Worm (Caenorhabditis elegans) whole organism, L4 larva: ENCODE data around the gene appg-2.
A peak's percentile ranks its signal among the peaks of the same experiment; 100 is the strongest.

Experiments used
- F37D6.2 ChIP-seq: sonication (generic microtip); optimal IDR thresholded peaks from 2 replicates; lab custom pipeline; 2016; ENCODE audit warnings: mild to moderate bottlenecking, missing genetic modification characterization, missing compliant biosample characterization
- F44E2.7 ChIP-seq: fragments of 200-800 bp; sonication (Bioruptor generic); IDR thresholded peaks from 2 replicates; pipeline ENCODE4 v2.1.2; 2022; ENCODE audit warnings: missing genetic modification characterization, missing compliant biosample characterization
- R02D3.7 ChIP-seq: fragments of 150-350 bp; sonication (generic microtip); optimal IDR thresholded peaks from 3 replicates; lab custom pipeline; 2014; ENCODE audit warnings: missing biosample characterization, missing genetic modification characterization
- T26A8.4 ChIP-seq: fragments of 200-800 bp; sonication (Bioruptor generic); IDR thresholded peaks from 2 replicates; pipeline ENCODE4 v1.3.6; 2022; ENCODE audit warnings: missing genetic modification characterization, missing compliant biosample characterization
- Y5F2A.4 ChIP-seq: fragments of 200-800 bp; sonication (Bioruptor generic); optimal IDR thresholded peaks from 2 replicates; lab custom pipeline; 2018; ENCODE audit warnings: mild to moderate bottlenecking, missing genetic modification characterization, missing compliant biosample characterization
- aha-1 ChIP-seq: fragments of 150-350 bp; peaks from one replicate; lab custom pipeline; 2014; ENCODE audit warnings: missing biosample characterization, missing genetic modification characterization
- aly-2 ChIP-seq: sonication (generic microtip); optimal IDR thresholded peaks from 2 replicates; lab custom pipeline; 2018; ENCODE audit warnings: missing biosample characterization, missing genetic modification characterization
- ama-1 ChIP-seq: fragments of 150-350 bp; optimal IDR thresholded peaks from 2 replicates; lab custom pipeline; 2014; ENCODE audit warnings: inconsistent platforms, mixed read lengths
- arid-1 ChIP-seq: fragments of 200-800 bp; sonication (Bioruptor generic); conservative IDR thresholded peaks from 2 replicates; pipeline ENCODE4 v1.3.6; 2022; ENCODE audit warnings: missing genetic modification reagents, missing genetic modification characterization, missing compliant biosample characterization
- attf-4 ChIP-seq: sonication (generic microtip); optimal IDR thresholded peaks from 3 replicates; lab custom pipeline; 2017; ENCODE audit warnings: missing biosample characterization, missing genetic modification characterization
- ceh-20 ChIP-seq: fragments of 200-800 bp; sonication (Bioruptor generic); IDR thresholded peaks from 2 replicates; pipeline ENCODE4 v1.3.6; 2022; ENCODE audit warnings: missing genetic modification reagents, missing genetic modification characterization, missing compliant biosample characterization
- ceh-44 ChIP-seq: fragments of 200-800 bp; sonication (Bioruptor generic); IDR thresholded peaks from 2 replicates; pipeline ENCODE4 v1.3.6; 2022; ENCODE audit warnings: missing genetic modification reagents, missing genetic modification characterization, missing compliant biosample characterization
- ceh-82 ChIP-seq: sonication (generic microtip); optimal IDR thresholded peaks from 2 replicates; lab custom pipeline; 2017; ENCODE audit warnings: missing biosample characterization, missing genetic modification characterization
- ces-1 ChIP-seq: fragments of 150-350 bp; sonication (generic microtip); optimal IDR thresholded peaks from 4 replicates; lab custom pipeline; 2014; ENCODE audit warnings: missing biosample characterization, missing genetic modification reagents, missing genetic modification characterization
- cey-2 ChIP-seq: sonication (generic microtip); optimal IDR thresholded peaks from 3 replicates; lab custom pipeline; 2017; ENCODE audit warnings: missing genetic modification characterization, mild to moderate bottlenecking, missing compliant biosample characterization, antibody characterized with exemption, borderline replicate concordance; ENCODE audit not compliant: insufficient read depth
- daf-12 ChIP-seq: fragments of 150-350 bp; optimal IDR thresholded peaks from 2 replicates; lab custom pipeline; 2014; ENCODE audit warnings: missing biosample characterization, missing genetic modification reagents, missing genetic modification characterization
- daf-16 ChIP-seq, 3 experiments: sonication (generic microtip); optimal IDR thresholded peaks; 2 replicates each; lab custom pipeline; 2016 to 2017; ENCODE audit warnings: missing genetic modification characterization in 3 of 3, missing genetic modification reagents in 3 of 3, mild to moderate bottlenecking in 2 of 3, missing compliant biosample characterization in 2 of 3, missing biosample characterization in 1 of 3, moderate library complexity in 1 of 3
- daf-19 ChIP-seq: fragments of 200-800 bp; sonication (Bioruptor generic); conservative IDR thresholded peaks from 2 replicates; pipeline ENCODE4 v1.3.6; 2022; ENCODE audit warnings: missing genetic modification characterization, missing compliant biosample characterization
- dmd-6 ChIP-seq: fragments of 200-800 bp; sonication (Bioruptor generic); IDR thresholded peaks from 2 replicates; pipeline ENCODE4 v1.3.6; 2022; ENCODE audit warnings: missing genetic modification reagents, missing genetic modification characterization, missing compliant biosample characterization
- dmd-8 ChIP-seq: fragments of 200-800 bp; sonication (Bioruptor generic); IDR thresholded peaks from 2 replicates; pipeline ENCODE4 v1.3.6; 2022; ENCODE audit warnings: missing genetic modification characterization, missing compliant biosample characterization
- dpl-1 ChIP-seq: fragments of 150-350 bp; optimal IDR thresholded peaks from 2 replicates; lab custom pipeline; 2014; ENCODE audit warnings: missing biosample characterization, missing genetic modification reagents, missing genetic modification characterization
- duxl-1 ChIP-seq: sonication (generic microtip); optimal IDR thresholded peaks from 2 replicates; lab custom pipeline; 2016; ENCODE audit warnings: mild to moderate bottlenecking, missing genetic modification characterization, moderate library complexity, missing compliant biosample characterization; ENCODE audit not compliant: poor library complexity
- egl-43 ChIP-seq: fragments of 200-800 bp; sonication (Bioruptor generic); IDR thresholded peaks from 2 replicates; pipeline ENCODE4 v1.3.6; 2022; ENCODE audit warnings: missing genetic modification reagents, missing genetic modification characterization, missing compliant biosample characterization
- fkh-10 ChIP-seq: fragments of 150-350 bp; optimal IDR thresholded peaks from 2 replicates; lab custom pipeline; 2014; ENCODE audit warnings: missing biosample characterization, missing genetic modification reagents, missing genetic modification characterization
- hif-1 ChIP-seq, 2 experiments: sonication (generic microtip); optimal IDR thresholded peaks; 2 replicates each; lab custom pipeline; 2016 to 2017; ENCODE audit warnings: missing compliant biosample characterization in 2 of 2, missing genetic modification characterization in 2 of 2, missing genetic modification reagents in 2 of 2, missing genotype in 2 of 2, mild to moderate bottlenecking in 1 of 2
- hlh-11 ChIP-seq: fragments of 200-800 bp; sonication (Bioruptor generic); optimal IDR thresholded peaks from 2 replicates; lab custom pipeline; 2018; ENCODE audit warnings: mild to moderate bottlenecking, missing genetic modification characterization, missing compliant biosample characterization
- hlh-30 ChIP-seq: sonication (generic microtip); optimal IDR thresholded peaks from 2 replicates; lab custom pipeline; 2017; ENCODE audit warnings: antibody characterized with exemption, mild to moderate bottlenecking, missing genetic modification characterization, missing compliant biosample characterization; ENCODE audit not compliant: insufficient read depth
- lim-7 ChIP-seq: fragments of 200-800 bp; sonication (Bioruptor generic); IDR thresholded peaks from 2 replicates; pipeline ENCODE4 v1.3.6; 2022; ENCODE audit warnings: missing genetic modification characterization, missing compliant biosample characterization
- lin-13 ChIP-seq: fragments of 150-350 bp; optimal IDR thresholded peaks from 2 replicates; lab custom pipeline; 2014; ENCODE audit warnings: missing biosample characterization, missing genetic modification reagents, missing genetic modification characterization
- lin-38 ChIP-seq: fragments of 200-800 bp; sonication (Bioruptor generic); IDR thresholded peaks from 2 replicates; pipeline ENCODE4 v1.3.6; 2022; ENCODE audit warnings: missing genetic modification reagents, missing genetic modification characterization, missing compliant biosample characterization
- lin-39 ChIP-seq: fragments of 150-350 bp; optimal IDR thresholded peaks from 2 replicates; lab custom pipeline; 2014; ENCODE audit warnings: missing biosample characterization, missing genetic modification reagents, missing genetic modification characterization
- lsy-2 ChIP-seq, 2 experiments: fragments of 150-350 bp in 1 of 2; sonication (generic microtip) in 1 of 2; optimal IDR thresholded peaks; 2 replicates each; lab custom pipeline; 2014 to 2017; ENCODE audit warnings: missing biosample characterization in 2 of 2, missing genetic modification characterization in 2 of 2
- mep-1 ChIP-seq: fragments of 150-350 bp; sonication (generic microtip); optimal IDR thresholded peaks from 3 replicates; lab custom pipeline; 2014; ENCODE audit warnings: missing biosample characterization, missing genetic modification characterization
- mes-2 ChIP-seq: sonication (generic microtip); optimal IDR thresholded peaks from 2 replicates; lab custom pipeline; 2016; ENCODE audit warnings: missing genotype, mild to moderate bottlenecking, missing genetic modification characterization, missing compliant biosample characterization; ENCODE audit not compliant: poor library complexity, severe bottlenecking
- mxl-3 ChIP-seq: fragments of 200-800 bp; sonication (Bioruptor generic); optimal IDR thresholded peaks from 2 replicates; lab custom pipeline; 2018; ENCODE audit warnings: mild to moderate bottlenecking, missing genetic modification characterization, missing compliant biosample characterization
- nhr-41 ChIP-seq: fragments of 200-800 bp; sonication (Bioruptor generic); IDR thresholded peaks from 2 replicates; pipeline ENCODE4 v1.3.6; 2022; ENCODE audit warnings: missing genetic modification reagents, missing genetic modification characterization, missing compliant biosample characterization
- nhr-42 ChIP-seq: fragments of 200-800 bp; sonication (Bioruptor generic); IDR thresholded peaks from 2 replicates; pipeline ENCODE4 v1.3.6; 2022; ENCODE audit warnings: missing genetic modification characterization, missing compliant biosample characterization
- nhr-6 ChIP-seq: fragments of 150-350 bp; optimal IDR thresholded peaks from 2 replicates; lab custom pipeline; 2014; ENCODE audit warnings: missing biosample characterization, missing genetic modification characterization
- nhr-76 ChIP-seq: fragments of 150-350 bp; optimal IDR thresholded peaks from 2 replicates; lab custom pipeline; 2014; ENCODE audit warnings: missing biosample characterization, missing genetic modification characterization
- pqm-1 ChIP-seq: sonication (generic microtip); optimal IDR thresholded peaks from 2 replicates; lab custom pipeline; 2017; ENCODE audit warnings: missing biosample characterization, missing genetic modification characterization
- saeg-2 ChIP-seq: fragments of 200-800 bp; sonication (Bioruptor generic); IDR thresholded peaks from 2 replicates; pipeline ENCODE4 v1.3.6; 2022; ENCODE audit warnings: missing genetic modification reagents, missing genetic modification characterization, missing compliant biosample characterization
- sdz-12 ChIP-seq: fragments of 200-800 bp; sonication (Bioruptor generic); optimal IDR thresholded peaks from 2 replicates; lab custom pipeline; 2018; ENCODE audit warnings: mild to moderate bottlenecking, missing genetic modification characterization, missing compliant biosample characterization
- set-16 ChIP-seq: fragments of 200-800 bp; sonication (Bioruptor generic); IDR thresholded peaks from 2 replicates; pipeline ENCODE4 v1.3.6; 2022; ENCODE audit warnings: missing genetic modification reagents, missing genetic modification characterization, missing compliant biosample characterization
- skn-1 ChIP-seq: fragments of 150-350 bp; optimal IDR thresholded peaks from 2 replicates; lab custom pipeline; 2014; ENCODE audit warnings: missing biosample characterization, missing genetic modification characterization
- snpc-1.2 ChIP-seq: fragments of 200-800 bp; sonication (Bioruptor generic); IDR thresholded peaks from 2 replicates; pipeline ENCODE4 v1.3.6; 2022; ENCODE audit warnings: missing genetic modification reagents, missing genetic modification characterization, missing compliant biosample characterization
- spr-1 ChIP-seq: sonication (generic microtip); optimal IDR thresholded peaks from 2 replicates; lab custom pipeline; 2016; ENCODE audit warnings: mild to moderate bottlenecking, missing genetic modification characterization, missing compliant biosample characterization
- spr-3 ChIP-seq: fragments of 200-800 bp; sonication (Bioruptor generic); optimal IDR thresholded peaks from 2 replicates; lab custom pipeline; 2018; ENCODE audit warnings: mild to moderate bottlenecking, missing genetic modification characterization, missing compliant biosample characterization
- tag-97 ChIP-seq: fragments of 200-800 bp; sonication (Bioruptor generic); IDR thresholded peaks from 2 replicates; pipeline ENCODE4 v1.3.6; 2022; ENCODE audit warnings: missing genetic modification characterization, missing compliant biosample characterization
- vab-7 ChIP-seq: fragments of 200-800 bp; sonication (Bioruptor generic); IDR thresholded peaks from 2 replicates; pipeline ENCODE4 v1.3.6; 2022; ENCODE audit warnings: missing genetic modification reagents, missing genetic modification characterization, missing compliant biosample characterization
- zfp-3 ChIP-seq: fragments of 200-800 bp; sonication (Bioruptor generic); conservative IDR thresholded peaks from 2 replicates; pipeline ENCODE4 v1.3.6; 2022; ENCODE audit warnings: missing genetic modification reagents, missing genetic modification characterization, missing compliant biosample characterization
- zip-11 ChIP-seq: fragments of 200-800 bp; sonication (Bioruptor generic); IDR thresholded peaks from 2 replicates; pipeline ENCODE4 v1.3.6; 2022; ENCODE audit warnings: missing genetic modification characterization, missing compliant biosample characterization
- ztf-11 ChIP-seq: fragments of 150-350 bp; optimal IDR thresholded peaks from 2 replicates; lab custom pipeline; 2014; ENCODE audit warnings: missing biosample characterization, missing genetic modification characterization

appg-2 gene

ce11 chrII:8765131-8765530 is 35.8 kb upstream of the appg-2 start (continued):
- TF ChIP-seq nhr-42 = no peak
- TF ChIP-seq aha-1 (tag; lab: Kevin White, UChicago) = peak; percentile 70
- TF ChIP-seq mes-2 (tag; lab: Kevin White, UChicago) = no peak
- TF ChIP-seq ztf-11 (tag; lab: Kevin White, UChicago) = no peak
- TF ChIP-seq duxl-1 (tag; lab: Kevin White, UChicago) = no peak
- TF ChIP-seq dmd-8 = no peak
- TF ChIP-seq pqm-1 (tag; lab: Kevin White, UChicago) = no peak
- no peak for TF ChIP-seq hif-1 (tag; optimal IDR thresholded peaks at IDR 0.05; lab: Kevin White, UChicago)
- no peak for TF ChIP-seq saeg-2 (GFP tag; lab: Robert Waterston, UW)
- no peak for TF ChIP-seq lsy-2 (tag; optimal IDR thresholded peaks at IDR 0.05; lab: Kevin White, UChicago)
- no peak for TF ChIP-seq R02D3.7 (tag; lab: Kevin White, UChicago)
- no peak for TF ChIP-seq nhr-41 (GFP tag; lab: Robert Waterston, UW)
- TF ChIP-seq cey-2 (tag; lab: Kevin White, UChicago) = no peak
- no peak for TF ChIP-seq fkh-10 (GFP tag; lab: Kevin White, UChicago)
- no peak for TF ChIP-seq dpl-1 (GFP tag; lab: Kevin White, UChicago)
- no peak for TF ChIP-seq spr-1 (tag; lab: Kevin White, UChicago)
- no peak for TF ChIP-seq mep-1
- TF ChIP-seq daf-12 (tag; lab: Kevin White, UChicago) = no peak
- TF ChIP-seq nhr-6 (tag; lab: Kevin White, UChicago) = no peak
- TF ChIP-seq vab-7 (GFP tag; lab: Robert Waterston, UW) = no peak
- no peak for TF ChIP-seq ama-1 (lab: Kevin White, UChicago)
- no peak for TF ChIP-seq ces-1 (GFP tag; lab: Kevin White, UChicago)
- no peak for TF ChIP-seq sdz-12
- no peak for TF ChIP-seq T26A8.4 (GFP tag; lab: Robert Waterston, UW)
- TF ChIP-seq set-16 (GFP tag; lab: Robert Waterston, UW) = no peak
- no peak for TF ChIP-seq arid-1
- peak; percentile 95 for TF ChIP-seq mxl-3 (GFP tag; lab: Kevin White, UChicago)
- TF ChIP-seq F37D6.2 (tag; lab: Kevin White, UChicago) = no peak
- TF ChIP-seq zfp-3 (GFP tag; lab: Robert Waterston, UW) = no peak
- TF ChIP-seq ceh-82 (tag; lab: Kevin White, UChicago) = no peak
- no peak for TF ChIP-seq attf-4 (tag; lab: Kevin White, UChicago)
- no peak for TF ChIP-seq daf-16 (GFP tag; optimal IDR thresholded peaks at IDR 0.05; lab: Kevin White, UChicago)
- no peak for TF ChIP-seq daf-16 (tag; optimal IDR thresholded peaks at IDR 0.05; lab: Kevin White, UChicago)
- no peak for TF ChIP-seq egl-43 (GFP tag; lab: Robert Waterston, UW)
- no peak for TF ChIP-seq spr-3 (GFP tag; lab: Kevin White, UChicago)
- no peak for TF ChIP-seq lin-13 (GFP tag; lab: Kevin White, UChicago)
- no peak for TF ChIP-seq daf-19 (GFP tag; lab: Robert Waterston, UW)
- TF ChIP-seq zip-11 (GFP tag; lab: Robert Waterston, UW) = no peak
- no peak for TF ChIP-seq lin-39
- no peak for TF ChIP-seq snpc-1.2 (GFP tag; lab: Robert Waterston, UW)
- no peak for TF ChIP-seq Y5F2A.4
- TF ChIP-seq hlh-30 (tag; lab: Kevin White, UChicago) = peak; percentile 72
- no peak for TF ChIP-seq aly-2 (tag; lab: Kevin White, UChicago)
- no peak for TF ChIP-seq ceh-20 (GFP tag; lab: Robert Waterston, UW)
- no peak for TF ChIP-seq skn-1 (tag; lab: Kevin White, UChicago)
- no peak for TF ChIP-seq F44E2.7 (GFP tag; lab: Robert Waterston, UW)
- no peak for TF ChIP-seq tag-97 (GFP tag; lab: Robert Waterston, UW)
- TF ChIP-seq hlh-11 (tag; lab: Kevin White, UChicago) = peak; percentile 59
- TF ChIP-seq dmd-6 (GFP tag; lab: Robert Waterston, UW) = peak; percentile 75
- TF ChIP-seq lim-7 (GFP tag; lab: Robert Waterston, UW) = no peak
- no peak for TF ChIP-seq lin-38
- no peak for TF ChIP-seq ceh-44 (GFP tag; lab: Robert Waterston, UW)
- TF ChIP-seq nhr-76 = no peak
